Worm (Caenorhabditis elegans) whole organism, L1 larva: ENCODE measurements around the gene F22E5.13.
"Not testable (repeated sequence)": the region's sequence is repeated elsewhere in the genome, so short reads cannot be mapped to it uniquely, and the experiment has no call there.

ENCODE experiments used
- ceh-88 ChIP-seq: fragments of 200-800 bp; sonication (Bioruptor generic); IDR thresholded peaks from 2 replicates; pipeline ENCODE4 v1.3.6; 2022; ENCODE audit warnings: missing genetic modification characterization, missing compliant biosample characterization
- lin-15B ChIP-seq: fragments of 150-350 bp; sonication (generic microtip); optimal IDR thresholded peaks from 3 replicates; lab custom pipeline; 2014; ENCODE audit warnings: missing biosample characterization, missing genetic modification characterization
- lir-3 ChIP-seq: sonication (generic microtip); optimal IDR thresholded peaks from 2 replicates; lab custom pipeline; 2016; ENCODE audit warnings: mild to moderate bottlenecking, missing genetic modification characterization, moderate library complexity, missing compliant biosample characterization; ENCODE audit not compliant: poor library complexity
- nhr-237 ChIP-seq: fragments of 150-350 bp; optimal IDR thresholded peaks from 2 replicates; lab custom pipeline; 2014; ENCODE audit warnings: missing biosample characterization, missing genetic modification characterization

Gene F22E5.13

ce11 chrII:2600931-2601330 is 48.5 kb downstream of the F22E5.13 start:
- no peak for TF ChIP-seq ceh-88 (GFP tag; lab: Robert Waterston, UW)

ce11 chrII:2600176-2600575 is 49.3 kb downstream of the F22E5.13 start, which contains the start of gene F33H12.1:
F33H12.1 (plus strand) TSS chrII:2600476.
- TF ChIP-seq lir-3, lin-15B, nhr-237 (tag; lab: Kevin White, UChicago): not testable (repeated sequence)
- TF ChIP-seq, all 84 proteins: peak for 0; not testable (repeated sequence) for 84
